Worm (Caenorhabditis elegans) whole organism, early embryonic: ENCODE measurements around the gene cst-2.

Experiments
- B0310.2 ChIP-seq: sonication (generic microtip); optimal IDR thresholded peaks from 2 replicates; lab custom pipeline; 2016; ENCODE audit warnings: mild to moderate bottlenecking, missing genetic modification characterization, missing compliant biosample characterization
- F13C5.2 ChIP-seq: sonication (generic microtip); optimal IDR thresholded peaks from 2 replicates; lab custom pipeline; 2017; ENCODE audit warnings: mild to moderate bottlenecking, missing genetic modification characterization, inconsistent platforms, missing compliant biosample characterization
- aly-1 ChIP-seq: sonication (generic microtip); optimal IDR thresholded peaks from 2 replicates; lab custom pipeline; 2016; ENCODE audit warnings: missing genetic modification characterization, missing compliant biosample characterization
- ama-1 ChIP-seq: fragments of 150-350 bp; optimal IDR thresholded peaks from 2 replicates; lab custom pipeline; 2014
- ceh-13 ChIP-seq: fragments of 200-800 bp; sonication (Bioruptor generic); optimal IDR thresholded peaks from 2 replicates; lab custom pipeline; 2018; ENCODE audit warnings: mild to moderate bottlenecking, missing genetic modification characterization, missing compliant biosample characterization
- ceh-36 ChIP-seq: sonication (generic microtip); optimal IDR thresholded peaks from 2 replicates; lab custom pipeline; 2016; ENCODE audit warnings: missing genetic modification characterization, inconsistent platforms, missing compliant biosample characterization
- ets-7 ChIP-seq: sonication (generic microtip); optimal IDR thresholded peaks from 2 replicates; lab custom pipeline; 2016; ENCODE audit warnings: missing genotype, missing genetic modification characterization, missing compliant biosample characterization
- flt-1 ChIP-seq: fragments of 200-800 bp; sonication (Bioruptor generic); IDR thresholded peaks from 2 replicates; pipeline ENCODE4 v1.3.6; 2022; ENCODE audit warnings: missing genetic modification characterization, missing compliant biosample characterization
- hmbx-1 ChIP-seq: sonication (generic microtip); optimal IDR thresholded peaks from 2 replicates; lab custom pipeline; 2016; ENCODE audit warnings: mild to moderate bottlenecking, missing genetic modification characterization, missing compliant biosample characterization
- hmg-4 ChIP-seq: fragments of 200-800 bp; sonication (Bioruptor generic); optimal IDR thresholded peaks from 2 replicates; lab custom pipeline; 2018; ENCODE audit warnings: mild to moderate bottlenecking, missing genetic modification characterization, missing compliant biosample characterization
- hnd-1 ChIP-seq: sonication (generic microtip); optimal IDR thresholded peaks from 2 replicates; lab custom pipeline; 2016; ENCODE audit warnings: missing genetic modification characterization, missing compliant biosample characterization
- pes-1 ChIP-seq: fragments of 200-800 bp; sonication (Bioruptor generic); IDR thresholded peaks from 2 replicates; pipeline ENCODE4 v1.3.6; 2022; ENCODE audit warnings: missing genetic modification reagents, missing genetic modification characterization, missing compliant biosample characterization
- scrt-1 ChIP-seq: fragments of 200-800 bp; sonication (Bioruptor generic); IDR thresholded peaks from 2 replicates; pipeline ENCODE4 v1.3.6; 2022; ENCODE audit warnings: missing genetic modification characterization, missing compliant biosample characterization
- sea-1 ChIP-seq: fragments of 200-800 bp; sonication (Bioruptor generic); conservative IDR thresholded peaks from 2 replicates; pipeline ENCODE4 v1.3.6; 2022; ENCODE audit warnings: missing genetic modification characterization, missing compliant biosample characterization
- tbx-11 ChIP-seq: fragments of 200-800 bp; sonication (Bioruptor generic); IDR thresholded peaks from 2 replicates; pipeline ENCODE4 v1.3.6; 2022; ENCODE audit warnings: missing genetic modification characterization, missing compliant biosample characterization
- tbx-37 ChIP-seq: fragments of 200-800 bp; sonication (Bioruptor generic); conservative IDR thresholded peaks from 2 replicates; pipeline ENCODE4 v1.3.6; 2022; ENCODE audit warnings: missing genetic modification reagents, missing genetic modification characterization, missing compliant biosample characterization
- tra-4 ChIP-seq: sonication (generic microtip); optimal IDR thresholded peaks from 2 replicates; lab custom pipeline; 2017; ENCODE audit warnings: missing genetic modification characterization, missing compliant biosample characterization

The cst-2 gene

DNA sequence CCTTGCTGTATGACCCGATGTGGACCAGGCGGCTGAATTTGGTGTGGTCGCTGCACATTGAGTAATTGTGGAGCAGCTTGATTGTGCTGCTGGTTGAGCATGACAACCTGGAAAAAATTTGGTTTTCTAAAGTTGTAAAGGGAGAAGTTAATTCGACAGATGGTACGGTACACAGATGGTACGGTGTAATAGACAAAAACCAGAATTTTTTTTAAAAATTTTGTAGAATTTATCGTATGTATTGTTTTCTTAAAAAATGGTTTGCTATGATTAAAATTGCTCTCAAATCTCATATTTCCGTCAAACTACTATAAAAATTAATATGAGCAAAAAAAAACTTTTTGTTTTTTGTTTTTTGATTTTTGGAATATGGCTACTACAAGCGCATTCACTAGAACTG, 29.0 kb downstream of the cst-2 start, which contains the start of gene pqn-15:
pqn-15 (minus strand) TSS at position 101 of the 400 bp plus-strand sequence.
- TF ChIP-seq F13C5.2 (tag; lab: Kevin White, UChicago) (no peak), aly-1 (no peak), pes-1 (GFP tag; lab: Robert Waterston, UW) (no peak), ets-7 (tag; lab: Kevin White, UChicago) (no peak), hnd-1 (no peak), tra-4 (tag; lab: Kevin White, UChicago) (no peak), sea-1 (GFP tag; lab: Robert Waterston, UW) (no peak), tbx-11 (GFP tag; lab: Robert Waterston, UW) (no peak), ama-1 (lab: Kevin White, UChicago) (no peak)

DNA sequence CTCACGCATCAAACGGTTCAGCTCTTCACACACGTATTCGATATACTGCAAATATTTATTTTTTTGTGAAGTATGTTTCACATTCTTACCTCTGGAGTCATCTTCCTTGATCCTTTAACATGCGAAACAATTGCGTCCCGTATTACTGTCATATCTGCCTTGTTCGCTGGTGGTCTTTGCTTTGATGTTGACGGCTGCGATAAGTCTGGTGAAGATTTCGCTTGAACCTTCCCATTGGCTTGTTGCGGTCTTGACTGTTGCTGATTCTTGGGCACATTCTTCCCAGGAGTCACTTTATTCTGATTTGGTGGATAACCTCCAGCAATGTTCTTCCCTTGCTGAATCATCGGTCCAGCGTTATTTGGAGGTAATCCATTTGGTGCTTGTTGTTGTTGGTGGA, 32.6 kb downstream of the cst-2 start:
- TF ChIP-seq hmg-4 (GFP tag; lab: Kevin White, UChicago): no peak
- TF ChIP-seq hmbx-1 (tag; lab: Kevin White, UChicago): no peak
- no peak for TF ChIP-seq tra-4 (tag; lab: Kevin White, UChicago)
- no peak for TF ChIP-seq tbx-37 (GFP tag; lab: Robert Waterston, UW)
- no peak for TF ChIP-seq sea-1 (GFP tag; lab: Robert Waterston, UW)

DNA sequence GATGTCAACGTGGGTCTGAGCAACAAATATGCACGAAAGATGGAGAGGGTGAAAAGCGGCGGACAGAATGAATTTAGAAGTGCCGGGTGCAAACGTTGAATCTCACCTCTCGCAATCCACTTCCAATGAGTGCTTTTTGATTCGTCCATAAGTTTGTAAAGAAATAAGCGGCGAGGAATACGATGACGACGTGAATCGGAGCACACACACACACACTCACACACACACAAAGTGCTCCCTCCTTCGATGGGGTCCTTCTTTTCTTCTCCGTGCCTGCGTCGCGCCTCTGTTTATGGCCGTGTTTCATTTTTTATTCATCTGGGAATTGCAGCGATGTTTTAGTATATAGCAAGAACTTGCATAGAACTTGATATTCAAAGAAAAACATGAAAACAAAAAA, 38.4 kb downstream of the cst-2 start, which contains the start of gene paf-2:
paf-2 (minus strand) TSS at position 290 of the 400 bp plus-strand sequence.
- TF ChIP-seq flt-1 (GFP tag; lab: Robert Waterston, UW) (no peak), ama-1 (lab: Kevin White, UChicago) (no peak)

DNA sequence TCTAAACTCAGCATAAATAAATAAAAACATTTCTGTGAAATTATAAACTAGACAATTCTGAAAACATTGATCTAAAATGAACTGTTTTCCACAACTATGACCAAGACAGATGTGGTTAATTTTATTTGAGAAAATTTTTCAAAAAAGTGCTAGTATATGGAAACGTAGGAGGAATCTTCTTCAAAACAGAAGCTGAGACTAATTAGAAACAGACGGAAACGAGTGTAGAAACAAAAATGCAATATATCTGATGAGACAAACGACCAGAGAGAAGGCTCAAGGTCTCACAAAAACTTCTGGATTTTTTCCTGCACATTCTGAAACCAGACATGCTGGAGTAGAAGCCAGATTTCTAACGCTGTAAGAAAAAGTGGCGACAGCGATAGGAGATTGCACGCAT, 39.9 kb downstream of the cst-2 start:
- TF ChIP-seq F13C5.2 (tag; lab: Kevin White, UChicago): no peak
- no peak for TF ChIP-seq ceh-13 (GFP tag; lab: Kevin White, UChicago)
- TF ChIP-seq tbx-37 (GFP tag; lab: Robert Waterston, UW): no peak
- TF ChIP-seq ama-1 (lab: Kevin White, UChicago): no peak
- no peak for TF ChIP-seq tbx-11 (GFP tag; lab: Robert Waterston, UW)
- TF ChIP-seq hmg-4 (GFP tag; lab: Kevin White, UChicago): no peak
- no peak for TF ChIP-seq sea-1 (GFP tag; lab: Robert Waterston, UW)
- TF ChIP-seq pes-1 (GFP tag; lab: Robert Waterston, UW): no peak
- no peak for TF ChIP-seq ets-7 (tag; lab: Kevin White, UChicago)
- no peak for TF ChIP-seq aly-1
- TF ChIP-seq hmbx-1 (tag; lab: Kevin White, UChicago): no peak
- no peak for TF ChIP-seq tra-4 (tag; lab: Kevin White, UChicago)
- no peak for TF ChIP-seq hnd-1
- TF ChIP-seq flt-1 (GFP tag; lab: Robert Waterston, UW): no peak
- TF ChIP-seq B0310.2 (tag; lab: Kevin White, UChicago): no peak
- no peak for TF ChIP-seq scrt-1 (GFP tag; lab: Robert Waterston, UW)
- no peak for TF ChIP-seq ceh-36 (tag; lab: Kevin White, UChicago)

DNA sequence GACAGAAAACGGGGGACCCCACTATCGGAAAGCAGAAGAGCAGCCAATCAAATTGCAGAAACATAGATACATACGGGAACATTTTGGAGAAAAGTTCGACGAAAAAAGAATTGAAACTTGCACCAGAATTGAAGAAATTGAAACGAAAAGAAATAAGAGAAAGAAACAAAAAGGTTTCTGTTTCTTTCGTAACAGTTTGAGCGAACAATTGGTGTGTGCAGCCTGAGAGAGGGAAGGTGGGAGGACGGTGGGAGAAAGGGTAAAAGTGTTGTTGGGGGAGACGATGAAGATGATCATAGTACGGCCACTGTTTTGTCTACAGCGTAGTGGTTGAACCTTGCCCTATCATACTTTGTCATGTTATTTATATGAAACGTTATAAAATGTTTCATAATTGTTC, 40.9 kb downstream of the cst-2 start:
- TF ChIP-seq scrt-1 (GFP tag; lab: Robert Waterston, UW) (no peak), tra-4 (tag; lab: Kevin White, UChicago) (no peak), hnd-1 (no peak), tbx-11 (GFP tag; lab: Robert Waterston, UW) (no peak), tbx-37 (GFP tag; lab: Robert Waterston, UW) (no peak), aly-1 (no peak), ceh-13 (GFP tag; lab: Kevin White, UChicago) (no peak), ama-1 (lab: Kevin White, UChicago) (no peak), sea-1 (GFP tag; lab: Robert Waterston, UW) (no peak), ceh-36 (tag; lab: Kevin White, UChicago) (no peak), hmbx-1 (tag; lab: Kevin White, UChicago) (no peak)

DNA sequence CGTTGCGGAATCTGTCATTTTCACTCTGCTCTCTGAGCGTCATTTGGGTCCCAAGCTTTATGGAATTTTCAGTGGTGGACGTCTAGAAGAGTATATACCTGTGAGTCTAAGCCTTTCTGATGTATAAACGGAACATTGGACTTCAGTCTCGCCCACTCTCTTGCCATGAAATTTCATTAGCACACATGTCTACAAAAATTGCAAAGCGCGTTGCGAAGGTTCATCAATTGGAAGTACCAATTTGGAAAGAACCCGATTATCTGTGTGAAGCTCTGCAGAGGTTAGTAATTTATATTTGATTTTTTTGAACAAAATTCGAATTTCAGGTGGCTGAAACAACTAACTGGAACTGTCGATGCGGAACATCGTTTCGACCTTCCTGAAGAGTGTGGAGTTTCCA, 46.0 kb downstream of the cst-2 start:
- TF ChIP-seq hmg-4 (GFP tag; lab: Kevin White, UChicago) (no peak), B0310.2 (tag; lab: Kevin White, UChicago) (no peak), ama-1 (lab: Kevin White, UChicago) (no peak), scrt-1 (GFP tag; lab: Robert Waterston, UW) (no peak), ceh-36 (tag; lab: Kevin White, UChicago) (no peak), F13C5.2 (tag; lab: Kevin White, UChicago) (no peak), flt-1 (GFP tag; lab: Robert Waterston, UW) (no peak), tbx-37 (GFP tag; lab: Robert Waterston, UW) (no peak), aly-1 (no peak), tra-4 (tag; lab: Kevin White, UChicago) (no peak), sea-1 (GFP tag; lab: Robert Waterston, UW) (no peak), ets-7 (tag; lab: Kevin White, UChicago) (no peak), hnd-1 (no peak), tbx-11 (GFP tag; lab: Robert Waterston, UW) (no peak), hmbx-1 (tag; lab: Kevin White, UChicago) (no peak)

DNA sequence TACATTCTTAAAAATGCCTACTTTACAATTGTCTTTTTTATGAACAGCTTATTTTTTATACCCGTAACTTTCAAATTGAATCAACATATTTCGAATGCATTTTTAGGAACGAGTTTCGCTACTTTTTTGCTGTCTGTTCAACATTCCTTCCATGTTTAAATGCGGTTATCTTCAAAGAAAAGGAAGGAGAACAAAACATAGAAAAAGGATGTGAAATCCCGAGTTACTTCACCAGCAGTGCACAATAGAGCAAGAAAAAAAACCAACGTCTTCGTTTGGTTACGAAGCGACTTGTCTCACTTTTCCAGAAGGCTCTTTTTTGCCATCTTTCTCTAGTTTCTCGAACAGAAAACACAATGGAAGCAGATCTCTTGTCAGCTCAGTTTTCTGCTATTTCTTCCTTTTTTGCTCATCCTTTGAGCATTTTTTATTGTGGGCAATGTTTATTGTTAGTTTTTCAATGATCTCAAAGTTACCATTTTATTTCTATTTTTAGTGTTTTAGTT, 50.1 kb downstream of the cst-2 start, which contains the start of gene cka-2:
cka-2 (plus strand) TSS at position 456 of the 506 bp plus-strand sequence.
- TF ChIP-seq sea-1 (GFP tag; lab: Robert Waterston, UW): no peak
- no peak for TF ChIP-seq tbx-37 (GFP tag; lab: Robert Waterston, UW)
- no peak for TF ChIP-seq hnd-1

DNA sequence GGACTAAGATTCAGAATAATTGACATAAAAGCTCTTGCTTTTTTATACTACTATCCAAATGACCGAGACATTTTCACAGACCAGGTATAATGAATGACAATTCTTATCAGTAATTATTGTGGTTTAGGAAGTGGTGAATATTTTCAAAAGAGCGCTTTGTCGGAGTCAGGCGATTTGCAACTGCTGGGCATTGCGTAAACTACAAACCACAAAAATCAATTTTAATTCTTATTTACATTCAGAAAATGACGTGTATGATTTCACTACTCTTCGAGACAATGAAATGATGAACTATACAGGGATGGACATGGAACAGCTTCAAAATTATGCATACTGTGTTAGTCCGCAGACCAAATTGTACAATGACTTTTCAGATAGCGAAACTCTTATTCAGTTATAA, 51.4 kb downstream of the cst-2 start:
- TF ChIP-seq aly-1: no peak
- TF ChIP-seq tra-4 (tag; lab: Kevin White, UChicago): no peak
- no peak for TF ChIP-seq F13C5.2 (tag; lab: Kevin White, UChicago)
- no peak for TF ChIP-seq hmg-4 (GFP tag; lab: Kevin White, UChicago)
- TF ChIP-seq sea-1 (GFP tag; lab: Robert Waterston, UW): no peak
- no peak for TF ChIP-seq ceh-36 (tag; lab: Kevin White, UChicago)
- TF ChIP-seq scrt-1 (GFP tag; lab: Robert Waterston, UW): no peak
